Worm (Caenorhabditis elegans) whole organism, L3 larva: ENCODE measurements around the gene fbxb-88.

Experiments
- ceh-16 ChIP-seq: sonication (generic microtip); optimal IDR thresholded peaks from 2 replicates; lab custom pipeline; 2017; ENCODE audit warnings: missing biosample characterization, missing genetic modification characterization
- ceh-82 ChIP-seq: fragments of 150-350 bp; optimal IDR thresholded peaks from 2 replicates; lab custom pipeline; 2014; ENCODE audit warnings: missing biosample characterization, missing genetic modification characterization
- fos-1 ChIP-seq: fragments of 150-350 bp; optimal IDR thresholded peaks from 2 replicates; lab custom pipeline; 2014; ENCODE audit warnings: missing biosample characterization, missing genetic modification characterization
- hmg-11 ChIP-seq: sonication (generic microtip); optimal IDR thresholded peaks from 2 replicates; lab custom pipeline; 2016; ENCODE audit warnings: missing genetic modification characterization, missing compliant biosample characterization
- lin-39 ChIP-seq: fragments of 150-350 bp; optimal IDR thresholded peaks from 2 replicates; lab custom pipeline; 2018; ENCODE audit warnings: missing biosample characterization, missing genetic modification reagents, missing genetic modification characterization
- nhr-237 ChIP-seq: fragments of 150-350 bp; optimal IDR thresholded peaks from 2 replicates; lab custom pipeline; 2014; ENCODE audit warnings: missing biosample characterization, missing genetic modification characterization
- nhr-76 ChIP-seq: fragments of 150-350 bp; sonication (generic microtip); optimal IDR thresholded peaks from 5 replicates; lab custom pipeline; 2014; ENCODE audit warnings: missing biosample characterization, missing genetic modification characterization
- pha-4 ChIP-seq: fragments of 150-350 bp; optimal IDR thresholded peaks from 2 replicates; lab custom pipeline; 2014; ENCODE audit warnings: missing biosample characterization, missing genetic modification reagents, missing genetic modification characterization
- unc-39 ChIP-seq: sonication (generic microtip); optimal IDR thresholded peaks from 4 replicates; lab custom pipeline; 2017; ENCODE audit warnings: missing biosample characterization, missing genetic modification characterization
- unc-62 ChIP-seq: fragments of 150-350 bp; sonication (generic microtip); optimal IDR thresholded peaks from 4 replicates; lab custom pipeline; 2014; ENCODE audit warnings: missing biosample characterization, missing genetic modification reagents, missing genetic modification characterization
- ztf-4 ChIP-seq: fragments of 150-350 bp; optimal IDR thresholded peaks from 2 replicates; lab custom pipeline; 2014; ENCODE audit warnings: missing biosample characterization, missing genetic modification characterization

DNA sequence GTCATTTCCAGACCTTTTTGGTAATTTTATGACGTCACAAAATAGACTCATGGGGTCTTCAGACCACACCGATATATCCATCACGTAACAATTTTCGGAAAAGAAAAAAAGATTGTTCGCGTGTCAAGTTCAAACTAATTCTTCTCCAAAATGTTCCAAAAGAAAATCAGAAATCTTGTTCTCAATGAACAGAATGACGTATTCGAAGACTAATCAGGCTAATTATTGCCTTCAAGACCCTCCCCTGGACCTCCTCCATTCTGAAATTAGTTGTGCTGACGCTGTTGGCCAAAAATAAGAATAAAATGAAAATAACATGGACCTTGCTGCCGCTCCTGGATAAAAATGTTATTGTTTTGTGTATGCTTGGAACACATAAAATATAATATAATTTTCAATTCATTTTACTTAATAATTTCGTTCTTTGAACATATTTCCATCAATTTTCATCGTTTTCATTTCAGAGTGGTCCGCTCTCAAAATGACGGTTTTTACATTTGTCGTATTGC, 37.8 kb downstream of the fbxb-88 start, which contains the start of gene F26G1.15:
- TF ChIP-seq lin-39 (tag; lab: Kevin White, UChicago) (no peak), unc-62 (no peak), ztf-4 (tag; lab: Kevin White, UChicago) (no peak), fos-1 (tag; lab: Kevin White, UChicago) (no peak), ceh-82 (tag; lab: Kevin White, UChicago) (no peak), nhr-237 (tag; lab: Kevin White, UChicago) (no peak), ceh-16 (tag; lab: Kevin White, UChicago) (no peak), pha-4 (tag; lab: Kevin White, UChicago) (no peak), unc-39 (tag; lab: Kevin White, UChicago) (no peak), nhr-76 (tag; lab: Kevin White, UChicago) (no peak), hmg-11 (no peak)
